Fruit fly (Drosophila melanogaster): ENCODE results near the gene CG10096.

CG10096 gene

dm6 chr3R:12433764-12434163 lies 38.0 kb upstream of the CG10096 start, which contains the start of the genes Aos1 and Srlp (continued):
- TF ChIP-seq eyg (GFP tag; optimal IDR thresholded peaks at IDR 0.05), result no peak
- no peak for TF ChIP-seq z (GFP tag; IDR thresholded peaks at IDR 0.05)
- no peak for TF ChIP-seq cwo (GFP tag; optimal IDR thresholded peaks at IDR 0.05)
- TF ChIP-seq crp (GFP tag; optimal IDR thresholded peaks at IDR 0.05), result no peak
- TF ChIP-seq Bteb2 (GFP tag; optimal IDR thresholded peaks at IDR 0.05), result no peak
- peak; percentile 50 for TF ChIP-seq Dp (GFP tag; optimal IDR thresholded peaks at IDR 0.05)
- no peak for TF ChIP-seq CG16863 (GFP tag; optimal IDR thresholded peaks at IDR 0.05)
- no peak for TF ChIP-seq CG14965 (GFP tag; optimal IDR thresholded peaks at IDR 0.05; ENCODE audit: borderline replicate concordance)
- TF ChIP-seq CG13624 (GFP tag; optimal IDR thresholded peaks at IDR 0.05), result no peak
- peak; percentile 46 for TF ChIP-seq NfI (GFP tag; optimal IDR thresholded peaks at IDR 0.05)
- peak; percentile 44 for TF ChIP-seq Sin3A (optimal IDR thresholded peaks at IDR 0.05)
- peak in 1 of 3 experiments; percentile 56 for TF ChIP-seq lola (GFP tag; optimal IDR thresholded peaks at IDR 0.05)
- TF ChIP-seq CG34376 (GFP tag; optimal IDR thresholded peaks at IDR 0.05), result peak; percentile 17
- TF ChIP-seq CG4282 (GFP tag; optimal IDR thresholded peaks at IDR 0.05), result no peak
- TF ChIP-seq CG18262 (tag; optimal IDR thresholded peaks at IDR 0.05), result peak; percentile 66
- no peak for TF ChIP-seq Ada2b (GFP tag; IDR thresholded peaks at IDR 0.05)
- no peak for TF ChIP-seq pros (GFP tag; optimal IDR thresholded peaks at IDR 0.05)
- no peak for TF ChIP-seq inv (GFP tag; IDR thresholded peaks at IDR 0.05; ENCODE audit: partially characterized antibody)
- no peak for TF ChIP-seq CG6791 (GFP tag; IDR thresholded peaks at IDR 0.05; ENCODE audit: partially characterized antibody)
- 0 out of 2 replicates have a peak, but pooled peaks have one; percentile 8 for TF ChIP-seq E2f1 (GFP tag; IDR thresholded peaks at IDR 0.05)
- TF ChIP-seq hb (GFP tag; IDR thresholded peaks at IDR 0.05; ENCODE audit: partially characterized antibody), result no peak
- TF ChIP-seq Six4 (GFP tag; optimal IDR thresholded peaks at IDR 0.05), result no peak
- TF ChIP-seq crc (GFP tag; optimal IDR thresholded peaks at IDR 0.05), result no peak
- TF ChIP-seq Chrac-16 (GFP tag; optimal IDR thresholded peaks at IDR 0.05), result peak; percentile 38
- peak; percentile 50 for TF ChIP-seq CG3281 (GFP tag; optimal IDR thresholded peaks at IDR 0.05)
- TF ChIP-seq CG12071 (GFP tag; optimal IDR thresholded peaks at IDR 0.05), result no peak
- TF ChIP-seq tna (GFP tag; IDR thresholded peaks at IDR 0.05; ENCODE audit: partially characterized antibody), result no peak
- TF ChIP-seq CG16813 (GFP tag; IDR thresholded peaks at IDR 0.05; ENCODE audit: partially characterized antibody), result no peak
- no peak for TF ChIP-seq sob (GFP tag; IDR thresholded peaks at IDR 0.05)
- no peak for TF ChIP-seq oc (tag; optimal IDR thresholded peaks at IDR 0.05)
- TF ChIP-seq dimm (GFP tag; IDR thresholded peaks at IDR 0.05), result no peak
- no peak for TF ChIP-seq CG7928 (GFP tag; optimal IDR thresholded peaks at IDR 0.05)
- no peak for TF ChIP-seq CG1024 (GFP tag; IDR thresholded peaks at IDR 0.05)
- peak; percentile 86 for TF ChIP-seq CG14710 (tag; optimal IDR thresholded peaks at IDR 0.05)
- TF ChIP-seq pnt (GFP tag; optimal IDR thresholded peaks at IDR 0.05), result no peak
- peak; percentile 3 for TF ChIP-seq CG6683 (GFP tag; optimal IDR thresholded peaks at IDR 0.05)
- TF ChIP-seq jumu (GFP tag; optimal IDR thresholded peaks at IDR 0.05), result no peak
- peak; percentile 47 for TF ChIP-seq tin (GFP tag; optimal IDR thresholded peaks at IDR 0.05)
- TF ChIP-seq CG15514 (GFP tag; optimal IDR thresholded peaks at IDR 0.05), result peak; percentile 58
- TF ChIP-seq ato (GFP tag; IDR thresholded peaks at IDR 0.05; ENCODE audit: partially characterized antibody), result no peak
- TF ChIP-seq CG2120 (GFP tag; optimal IDR thresholded peaks at IDR 0.05), result peak; percentile 42
- no peak for TF ChIP-seq CG8281 (tag; optimal IDR thresholded peaks at IDR 0.05)
- no peak for TF ChIP-seq HLH54F (GFP tag; optimal IDR thresholded peaks at IDR 0.05)
- no peak for TF ChIP-seq ro (GFP tag; IDR thresholded peaks at IDR 0.05)
- no peak for TF ChIP-seq CG9876 (GFP tag; optimal IDR thresholded peaks at IDR 0.05)
- no peak for TF ChIP-seq gsb-n (tag; optimal IDR thresholded peaks at IDR 0.05)
- no peak for TF ChIP-seq trh (GFP tag; optimal IDR thresholded peaks at IDR 0.05)
- TF ChIP-seq CG8765 (GFP tag; IDR thresholded peaks at IDR 0.05), result no peak
- no peak for TF ChIP-seq CG10321 (GFP tag; IDR thresholded peaks at IDR 0.05)
- peak; percentile 61 for TF ChIP-seq PHDP (tag; optimal IDR thresholded peaks at IDR 0.05)
- TF ChIP-seq CG11398 (GFP tag; optimal IDR thresholded peaks at IDR 0.05), result no peak
